Worm (Caenorhabditis elegans) whole organism, young adult: Measurements from ENCODE around the gene F18A1.1.

Experiments
- Y56A3A.18 ChIP-seq: fragments of 200-800 bp; sonication (Bioruptor generic); IDR thresholded peaks from 2 replicates; pipeline ENCODE4 v1.3.6; 2022; ENCODE audit warnings: missing genetic modification reagents, missing genetic modification characterization, missing compliant biosample characterization
- akir-1 ChIP-seq: fragments of 200-800 bp; sonication (Bioruptor generic); optimal IDR thresholded peaks from 2 replicates; lab custom pipeline; 2018; ENCODE audit warnings: mild to moderate bottlenecking, missing genetic modification characterization, moderate library complexity, missing compliant biosample characterization
- aptf-3 ChIP-seq: fragments of 200-800 bp; sonication (Bioruptor generic); IDR thresholded peaks from 2 replicates; pipeline ENCODE4 v1.3.6; 2022; ENCODE audit warnings: missing genetic modification characterization, missing compliant biosample characterization
- ccch-3 ChIP-seq: fragments of 200-800 bp; sonication (Bioruptor generic); optimal IDR thresholded peaks from 2 replicates; lab custom pipeline; 2018; ENCODE audit warnings: mild to moderate bottlenecking, missing genetic modification characterization, missing compliant biosample characterization
- cebp-2 ChIP-seq: fragments of 200-800 bp; sonication (Bioruptor generic); IDR thresholded peaks from 2 replicates; pipeline ENCODE4 v1.3.6; 2022; ENCODE audit warnings: missing genetic modification characterization, missing compliant biosample characterization
- efl-1 ChIP-seq: fragments of 150-350 bp; optimal IDR thresholded peaks from 2 replicates; lab custom pipeline; 2014; ENCODE audit warnings: missing biosample characterization, missing genetic modification reagents, missing genetic modification characterization
- mel-28 ChIP-seq: sonication (generic microtip); optimal IDR thresholded peaks from 2 replicates; lab custom pipeline; 2016; ENCODE audit warnings: borderline replicate concordance, mild to moderate bottlenecking, missing genetic modification characterization, missing compliant biosample characterization
- rpc-1 ChIP-seq, 2 experiments: fragments of 150-350 bp in 1 of 2; sonication (generic microtip) in 1 of 2; optimal IDR thresholded peaks; 2 replicates each; lab custom pipeline; 2014 to 2018; ENCODE audit warnings: missing biosample characterization in 1 of 2, missing genetic modification characterization in 1 of 2, missing genetic modification reagents in 1 of 2, missing genotype in 1 of 2
- tbx-9 ChIP-seq: sonication (generic microtip); optimal IDR thresholded peaks from 2 replicates; lab custom pipeline; 2016; ENCODE audit warnings: borderline replicate concordance, missing genetic modification characterization, inconsistent platforms, missing compliant biosample characterization

DNA sequence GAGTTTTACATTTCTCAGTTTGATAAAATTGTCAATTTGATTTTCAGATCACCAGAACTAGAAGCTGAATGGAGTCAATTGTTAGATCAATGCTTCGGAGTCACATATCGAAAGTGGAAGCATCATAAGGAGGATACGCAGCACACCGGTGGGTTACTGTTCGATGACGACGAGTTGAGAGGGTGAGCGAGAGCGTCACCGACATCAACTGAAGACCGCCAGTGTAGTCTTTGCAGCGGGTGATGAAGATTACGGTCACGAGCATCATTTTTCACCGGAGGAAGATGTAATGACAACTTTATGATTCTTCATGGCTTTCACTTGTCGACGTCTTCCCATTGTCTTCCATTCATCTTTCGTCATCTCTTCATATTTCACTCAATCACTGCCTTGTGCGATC lies 2.8 kb upstream of the F18A1.1 start, which contains the start of gene lin-26:
- TF ChIP-seq efl-1 (GFP tag; lab: Kevin White, UChicago) = no peak
- no peak for TF ChIP-seq rpc-1 (optimal IDR thresholded peaks at IDR 0.05; lab: Kevin White, UChicago)
- TF ChIP-seq rpc-1 (tag; optimal IDR thresholded peaks at IDR 0.05; lab: Kevin White, UChicago) = no peak
- no peak for TF ChIP-seq aptf-3 (GFP tag; lab: Robert Waterston, UW)
- no peak for TF ChIP-seq akir-1 (GFP tag; lab: Kevin White, UChicago)
- no peak for TF ChIP-seq mel-28 (tag; lab: Kevin White, UChicago)
- no peak for TF ChIP-seq ccch-3 (GFP tag; lab: Kevin White, UChicago)
- TF ChIP-seq Y56A3A.18 (GFP tag; lab: Robert Waterston, UW) = no peak
- TF ChIP-seq cebp-2 (GFP tag; lab: Robert Waterston, UW) = no peak
- no peak for TF ChIP-seq tbx-9
